Fruit fly (Drosophila melanogaster): ENCODE results near the gene tll.

Gene tll

dm6 chr3R:30808346-30809286, 43.5 kb upstream of the tll start, which contains the start of gene cindr (continued):
- TF ChIP-seq Ssrp (tag; optimal IDR thresholded peaks at IDR 0.05) (peak; percentile 33), tin (GFP tag; optimal IDR thresholded peaks at IDR 0.05) (peak; percentile 33), mam (GFP tag; optimal IDR thresholded peaks at IDR 0.05) (peak; percentile 56), CG4707 (GFP tag; optimal IDR thresholded peaks at IDR 0.05) (peak; percentile 10), kni (GFP tag; optimal IDR thresholded peaks at IDR 0.05) (peak; percentile 70), CG1832 (GFP tag; optimal IDR thresholded peaks at IDR 0.05) (peak; percentile 33), CG2129 (GFP tag; IDR thresholded peaks at IDR 0.05; ENCODE audit: partially characterized antibody) (no peak), Dek (tag; optimal IDR thresholded peaks at IDR 0.05) (peak; percentile 72), gt (GFP tag; IDR thresholded peaks at IDR 0.05) (0 out of 2 replicates have a peak, but pooled peaks have one; percentile 12), gcm (GFP tag; optimal IDR thresholded peaks at IDR 0.05) (no peak), Dfd (GFP tag; optimal IDR thresholded peaks at IDR 0.05) (no peak), sr (GFP tag; IDR thresholded peaks at IDR 0.05) (0 out of 3 replicates have a peak, but pooled peaks have one; percentile 38), Lpt (GFP tag; optimal IDR thresholded peaks at IDR 0.05) (no peak), wor (GFP tag; IDR thresholded peaks at IDR 0.05) (no peak), ab (GFP tag; optimal IDR thresholded peaks at IDR 0.05) (no peak), CG2202 (tag; optimal IDR thresholded peaks at IDR 0.05) (peak; percentile 32), CG4617 (GFP tag; optimal IDR thresholded peaks at IDR 0.05; ENCODE audit: borderline replicate concordance) (peak; percentile 46), CG7928 (GFP tag; optimal IDR thresholded peaks at IDR 0.05) (peak; percentile 47), CG10431 (GFP tag; optimal IDR thresholded peaks at IDR 0.05) (no peak), Sox100B (GFP tag; optimal IDR thresholded peaks at IDR 0.05) (no peak), CG6854 (GFP tag; optimal IDR thresholded peaks at IDR 0.05) (peak; percentile 8), CG14965 (GFP tag; optimal IDR thresholded peaks at IDR 0.05; ENCODE audit: borderline replicate concordance) (no peak), CG4404 (GFP tag; IDR thresholded peaks at IDR 0.05) (peak; percentile 15; the same call in 1 of the 2 replicates), CG16863 (GFP tag; optimal IDR thresholded peaks at IDR 0.05) (peak; percentile 30), CG11504 (tag; optimal IDR thresholded peaks at IDR 0.05) (peak; percentile 65), CrebB (tag; optimal IDR thresholded peaks at IDR 0.05) (peak; percentile 39), CG6683 (GFP tag; optimal IDR thresholded peaks at IDR 0.05) (peak; percentile 2), ase (GFP tag; IDR thresholded peaks at IDR 0.05) (no peak), ttk (GFP tag; IDR thresholded peaks at IDR 0.05) (no peak; the same call in 1 of the 2 replicates), kah (GFP tag; optimal IDR thresholded peaks at IDR 0.05) (peak; percentile 3), Gug (GFP tag; IDR thresholded peaks at IDR 0.05) (peak; percentile 40; the same call in 1 of the 4 replicates), CG12219 (GFP tag; optimal IDR thresholded peaks at IDR 0.05) (no peak), H2.0 (GFP tag; IDR thresholded peaks at IDR 0.05) (no peak; the same call in 1 of the 2 replicates), CG11560 (tag; IDR thresholded peaks at IDR 0.05) (peak; percentile 47; the same call in 1 of the 3 replicates), zen (tag; optimal IDR thresholded peaks at IDR 0.05) (peak; percentile 57), CG3407 (GFP tag; optimal IDR thresholded peaks at IDR 0.05) (no peak), CG17361 (GFP tag; IDR thresholded peaks at IDR 0.05) (peak; percentile 41; the same call in 1 of the 3 replicates), CoRest (tag; optimal IDR thresholded peaks at IDR 0.05) (peak; percentile 76), dimm (GFP tag; IDR thresholded peaks at IDR 0.05) (no peak), CG2875 (GFP tag; optimal IDR thresholded peaks at IDR 0.05) (no peak), jumu (GFP tag; optimal IDR thresholded peaks at IDR 0.05) (peak; percentile 34), Rx (GFP tag; IDR thresholded peaks at IDR 0.05) (0 out of 2 replicates have a peak, but pooled peaks have one; percentile 6), CG1647 (GFP tag; optimal IDR thresholded peaks at IDR 0.05) (no peak), CG8089 (GFP tag; optimal IDR thresholded peaks at IDR 0.05) (no peak), hbn (GFP tag; IDR thresholded peaks at IDR 0.05; ENCODE audit: partially characterized antibody) (peak; percentile 17; the same call in 1 of the 2 replicates), CG6791 (GFP tag; IDR thresholded peaks at IDR 0.05; ENCODE audit: partially characterized antibody) (peak; percentile 65), nerfin-2 (GFP tag; IDR thresholded peaks at IDR 0.05; ENCODE audit: partially characterized antibody) (no peak)
